Fruit fly (Drosophila melanogaster): ENCODE data around the gene wupA.

DNA sequence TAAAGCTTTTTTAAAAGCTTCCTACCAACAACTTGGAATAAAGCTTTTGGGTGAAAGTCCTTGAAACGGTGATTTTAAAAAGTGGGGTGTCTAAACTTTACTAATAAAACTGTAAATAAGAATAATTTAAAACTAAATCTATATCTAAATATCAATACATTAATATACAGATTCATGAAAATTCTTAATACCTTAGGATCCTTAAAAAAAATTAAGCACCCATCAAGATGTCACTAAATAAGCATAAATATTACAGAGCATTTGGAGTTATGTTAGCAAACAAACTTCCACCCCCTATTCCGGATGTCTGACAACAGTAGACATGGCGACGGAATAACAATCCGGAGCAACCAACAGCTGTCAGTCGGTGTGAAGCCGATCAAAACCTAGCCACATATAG is 52.5 kb downstream of the wupA start, which contains the start of gene Dhc16F:
- no peak for TF ChIP-seq Ets98B (GFP tag; IDR thresholded peaks at IDR 0.05)
- TF ChIP-seq CG32121 (GFP tag; IDR thresholded peaks at IDR 0.05): no peak
- TF ChIP-seq EcR (GFP tag; optimal IDR thresholded peaks at IDR 0.05): no peak
- TF ChIP-seq CG8159 (tag; optimal IDR thresholded peaks at IDR 0.05): no peak
- no peak for TF ChIP-seq CG13204 (GFP tag; optimal IDR thresholded peaks at IDR 0.05)
- no peak for TF ChIP-seq rn (GFP tag; IDR thresholded peaks at IDR 0.05)
- no peak for TF ChIP-seq CG9948 (tag; optimal IDR thresholded peaks at IDR 0.05)
- TF ChIP-seq CG10348 (GFP tag; IDR thresholded peaks at IDR 0.05): no peak
- no peak for TF ChIP-seq CG12605 (GFP tag; IDR thresholded peaks at IDR 0.05)
- TF ChIP-seq CG8301 (tag; optimal IDR thresholded peaks at IDR 0.05): no peak
- no peak for TF ChIP-seq CG4496 (GFP tag; IDR thresholded peaks at IDR 0.05)

Data from whole organism, pupa.